Fruit fly (Drosophila melanogaster) whole organism, embryonic: Measurements from ENCODE around the gene CG7627.

Source experiments
- BEAF-32 ChIP-seq: fragments of 200-800 bp; sonication (Bioruptor generic); optimal IDR thresholded peaks from 3 replicates; lab custom pipeline; 2017; ENCODE audit warnings: missing biosample characterization, missing genetic modification characterization, mild to moderate bottlenecking, moderate library complexity, missing genetic modification reagents
- BtbVII ChIP-seq: fragments of 200-800 bp; sonication (Bioruptor generic); optimal IDR thresholded peaks from 3 replicates; lab custom pipeline; 2017; ENCODE audit warnings: missing biosample characterization, mild to moderate bottlenecking, missing genetic modification characterization
- CG10959 ChIP-seq: fragments of 200-800 bp; sonication (Bioruptor generic); IDR thresholded peaks from 2 replicates; pipeline ENCODE4 v1.3.6; 2022; ENCODE audit warnings: missing biosample characterization, missing genetic modification characterization
- CG14050 ChIP-seq: fragments of 200-800 bp; sonication (Bioruptor generic); IDR thresholded peaks from 3 replicates; pipeline ENCODE4 v1.3.6; 2022; ENCODE audit warnings: missing biosample characterization, missing genetic modification characterization
- CG17359 ChIP-seq: fragments of 200-800 bp; sonication (Bioruptor generic); optimal IDR thresholded peaks from 3 replicates; lab custom pipeline; 2018; ENCODE audit warnings: missing biosample characterization, mild to moderate bottlenecking, missing genetic modification characterization, moderate library complexity
- CG17361 ChIP-seq: fragments of 200-800 bp; sonication (Bioruptor generic); IDR thresholded peaks from 3 replicates; pipeline ENCODE4 v1.3.6; 2022; ENCODE audit warnings: missing biosample characterization, missing genetic modification characterization
- CG17802 ChIP-seq: fragments of 200-800 bp; sonication (Bioruptor generic); optimal IDR thresholded peaks from 2 replicates; lab custom pipeline; 2018; ENCODE audit warnings: missing biosample characterization, mild to moderate bottlenecking, missing genetic modification characterization, moderate library complexity
- CG18011 ChIP-seq: fragments of 200-800 bp; sonication (Bioruptor generic); optimal IDR thresholded peaks from 2 replicates; lab custom pipeline; 2017; ENCODE audit warnings: missing biosample characterization, missing genetic modification characterization, mild to moderate bottlenecking, moderate library complexity, missing genotype
- CG18599 ChIP-seq: fragments of 200-800 bp; sonication (Bioruptor generic); optimal IDR thresholded peaks from 3 replicates; lab custom pipeline; 2017; ENCODE audit warnings: missing biosample characterization, missing genetic modification characterization, mild to moderate bottlenecking, moderate library complexity, missing genetic modification reagents
- CG18764 ChIP-seq: fragments of 200-800 bp; sonication (Bioruptor generic); optimal IDR thresholded peaks from 3 replicates; lab custom pipeline; 2016; ENCODE audit warnings: missing biosample characterization, missing genetic modification characterization
- CG30431 ChIP-seq: fragments of 200-800 bp; sonication (Bioruptor generic); optimal IDR thresholded peaks from 2 replicates; lab custom pipeline; 2017; ENCODE audit warnings: missing biosample characterization, missing genetic modification characterization
- CG31224 ChIP-seq: fragments of 200-800 bp; sonication (Bioruptor generic); IDR thresholded peaks from 2 replicates; pipeline ENCODE4 v1.3.6; 2022; ENCODE audit warnings: missing biosample characterization, missing genetic modification characterization
- CG31441 ChIP-seq: fragments of 200-800 bp; sonication (Bioruptor generic); IDR thresholded peaks from 2 replicates; pipeline ENCODE4 v1.3.6; 2022; ENCODE audit warnings: missing biosample characterization, missing genetic modification characterization
- CG3847 ChIP-seq: fragments of 200-800 bp; sonication (Bioruptor generic); IDR thresholded peaks from 2 replicates; pipeline ENCODE4 v1.3.6; 2022; ENCODE audit warnings: missing biosample characterization, missing genetic modification characterization
- CG42726 ChIP-seq: fragments of 200-800 bp; sonication (Bioruptor generic); IDR thresholded peaks from 2 replicates; pipeline ENCODE4 v1.3.6; 2022; ENCODE audit warnings: missing biosample characterization, missing genetic modification characterization; ENCODE audit not compliant: partially characterized antibody
- CG4328 ChIP-seq: fragments of 200-800 bp; sonication (Bioruptor generic); optimal IDR thresholded peaks from 3 replicates; lab custom pipeline; 2017; ENCODE audit warnings: missing biosample characterization, missing genetic modification reagents, missing genetic modification characterization
- CG4617 ChIP-seq: fragments of 200-800 bp; sonication (Bioruptor generic); optimal IDR thresholded peaks from 3 replicates; lab custom pipeline; 2016; ENCODE audit warnings: missing biosample characterization, missing genetic modification characterization, borderline replicate concordance
- CG5245 ChIP-seq: fragments of 200-800 bp; sonication (Bioruptor generic); optimal IDR thresholded peaks from 3 replicates; lab custom pipeline; 2016; ENCODE audit warnings: missing biosample characterization, missing genetic modification characterization
- CG7963 ChIP-seq: fragments of 200-800 bp; sonication (Bioruptor generic); IDR thresholded peaks from 3 replicates; pipeline ENCODE4 v1.3.6; 2022; ENCODE audit warnings: missing biosample characterization, missing genetic modification characterization; ENCODE audit not compliant: partially characterized antibody
- CG8924 ChIP-seq: fragments of 200-800 bp; optimal IDR thresholded peaks from 3 replicates; lab custom pipeline; 2019; ENCODE audit warnings: missing biosample characterization, mild to moderate bottlenecking, missing genetic modification characterization, moderate library complexity
- CG9437 ChIP-seq: fragments of 200-800 bp; sonication (Bioruptor generic); optimal IDR thresholded peaks from 2 replicates; lab custom pipeline; 2018; ENCODE audit warnings: missing biosample characterization, mild to moderate bottlenecking, missing genetic modification characterization
- CG9876 ChIP-seq: fragments of 200-800 bp; sonication (Bioruptor generic); optimal IDR thresholded peaks from 2 replicates; lab custom pipeline; 2016; ENCODE audit warnings: missing biosample characterization, missing genetic modification characterization
- D ChIP-seq, 2 experiments: fragments of 200-800 bp in 1 of 2; fragments of >200 bp in 1 of 2; sonication (Bioruptor generic) in 1 of 2; optimal IDR thresholded peaks; 2 replicates in 1 of 2; 3 replicates in 1 of 2; lab custom pipeline; 2017; ENCODE audit warnings: mild to moderate bottlenecking in 1 of 2, missing biosample characterization in 1 of 2, missing genetic modification characterization in 1 of 2, missing genetic modification reagents in 1 of 2
- Dll ChIP-seq: fragments of 200-800 bp; sonication (Bioruptor generic); IDR thresholded peaks from 4 replicates; pipeline ENCODE4 v1.3.6; 2022; ENCODE audit warnings: missing biosample characterization, missing genetic modification characterization; ENCODE audit not compliant: partially characterized antibody
- Eip74EF ChIP-seq, 2 experiments: fragments of 200-800 bp in 1 of 2; fragments of >200 bp in 1 of 2; sonication (Bioruptor generic) in 1 of 2; optimal IDR thresholded peaks; 2 replicates each; lab custom pipeline; 2017 to 2019; ENCODE audit warnings: missing biosample characterization in 2 of 2, missing genetic modification characterization in 2 of 2, mild to moderate bottlenecking in 1 of 2, moderate library complexity in 1 of 2
- Ets97D ChIP-seq: fragments of 200-800 bp; sonication (Bioruptor generic); optimal IDR thresholded peaks from 3 replicates; lab custom pipeline; 2016; ENCODE audit warnings: missing biosample characterization, missing genetic modification characterization
- H15 ChIP-seq: fragments of 200-800 bp; sonication (Bioruptor generic); IDR thresholded peaks from 3 replicates; pipeline ENCODE4 v1.3.6; 2022; ENCODE audit warnings: missing biosample characterization, missing genetic modification characterization
- HmgZ ChIP-seq: fragments of 200-800 bp; sonication (Bioruptor generic); optimal IDR thresholded peaks from 2 replicates; lab custom pipeline; 2018; ENCODE audit warnings: missing biosample characterization, mild to moderate bottlenecking, missing genetic modification characterization
- Hmr ChIP-seq: fragments of 200-800 bp; sonication (Bioruptor generic); optimal IDR thresholded peaks from 3 replicates; lab custom pipeline; 2017; ENCODE audit warnings: mild to moderate bottlenecking, missing biosample characterization, missing genetic modification reagents, missing genetic modification characterization
- Med ChIP-seq: fragments of 200-800 bp; sonication (Bioruptor generic); peaks from one replicate; lab custom pipeline; 2016; ENCODE audit warnings: missing biosample characterization, missing genetic modification characterization, mild to moderate bottlenecking, inconsistent platforms, moderate library complexity
- NC2α ChIP-seq: fragments of 200-800 bp; sonication (Bioruptor generic); optimal IDR thresholded peaks from 2 replicates; lab custom pipeline; 2016; ENCODE audit warnings: missing biosample characterization, missing genetic modification characterization
- Optix ChIP-seq: fragments of 200-800 bp; sonication (Bioruptor generic); IDR thresholded peaks from 3 replicates; pipeline ENCODE4 v1.3.6; 2022; ENCODE audit warnings: missing biosample characterization, missing genetic modification characterization
- Spps ChIP-seq: fragments of 200-800 bp; sonication (Bioruptor generic); optimal IDR thresholded peaks from 2 replicates; lab custom pipeline; 2018; ENCODE audit warnings: missing biosample characterization, mild to moderate bottlenecking, missing genetic modification characterization
- Xrp1 ChIP-seq: fragments of 200-800 bp; sonication (Bioruptor generic); IDR thresholded peaks from 2 replicates; pipeline ENCODE4 v1.3.6; 2022; ENCODE audit warnings: missing biosample characterization, missing genetic modification characterization
- bcd ChIP-seq: fragments of 200-800 bp; sonication (Bioruptor generic); optimal IDR thresholded peaks from 2 replicates; lab custom pipeline; 2017; ENCODE audit warnings: missing biosample characterization, mild to moderate bottlenecking, missing genetic modification characterization
- btn ChIP-seq: fragments of 200-800 bp; sonication (Bioruptor generic); optimal IDR thresholded peaks from 2 replicates; lab custom pipeline; 2016; ENCODE audit warnings: missing biosample characterization, missing genetic modification characterization
- cad ChIP-seq: fragments of >200 bp; optimal IDR thresholded peaks from 2 replicates; lab custom pipeline; 2017; ENCODE audit warnings: missing biosample characterization, missing genetic modification characterization
- cas ChIP-seq: fragments of 200-800 bp; sonication (Bioruptor generic); IDR thresholded peaks from 2 replicates; pipeline ENCODE4 v1.3.6; 2022; ENCODE audit warnings: missing biosample characterization, missing genetic modification characterization
- crc ChIP-seq: fragments of 200-800 bp; sonication (Bioruptor generic); optimal IDR thresholded peaks from 2 replicates; lab custom pipeline; 2016; ENCODE audit warnings: missing biosample characterization, missing genetic modification characterization
- croc ChIP-seq: fragments of 200-800 bp; sonication (Bioruptor generic); conservative IDR thresholded peaks from 3 replicates; pipeline ENCODE4 v1.3.6; 2022; ENCODE audit warnings: missing biosample characterization, missing genetic modification characterization
- gce ChIP-seq: fragments of 200-800 bp; sonication (Bioruptor generic); IDR thresholded peaks from 3 replicates; pipeline ENCODE4 v1.3.6; 2022; ENCODE audit warnings: missing biosample characterization, missing genetic modification characterization
- gem ChIP-seq: fragments of 200-800 bp; sonication (Bioruptor generic); optimal IDR thresholded peaks from 2 replicates; lab custom pipeline; 2019; ENCODE audit warnings: missing biosample characterization, mild to moderate bottlenecking, missing genetic modification characterization, moderate library complexity
- otp ChIP-seq: fragments of 200-800 bp; sonication (Bioruptor generic); IDR thresholded peaks from 3 replicates; pipeline ENCODE4, ENCODE4 v1.3.6; 2022; ENCODE audit warnings: missing biosample characterization, missing genetic modification characterization
- schlank ChIP-seq: fragments of 200-800 bp; sonication (Bioruptor generic); optimal IDR thresholded peaks from 2 replicates; lab custom pipeline; 2018; ENCODE audit warnings: missing biosample characterization, mild to moderate bottlenecking, missing genetic modification characterization
- sens ChIP-seq: fragments of 200-800 bp; sonication (Bioruptor generic); peaks from one replicate; lab custom pipeline; 2016; ENCODE audit warnings: missing biosample characterization, missing genetic modification characterization
- ttk ChIP-seq: fragments of 200-800 bp; sonication (Bioruptor generic); IDR thresholded peaks from 2 replicates; pipeline ENCODE4 v2.1.2; 2022; ENCODE audit warnings: missing biosample characterization, missing genetic modification characterization
- vvl ChIP-seq: fragments of 200-800 bp; sonication (Bioruptor generic); IDR thresholded peaks from 2 replicates; pipeline ENCODE4 v1.3.6; 2022; ENCODE audit warnings: missing biosample characterization, missing genetic modification characterization
- yki ChIP-seq: fragments of >200 bp; optimal IDR thresholded peaks from 3 replicates; lab custom pipeline; 2018

Gene CG7627

DNA sequence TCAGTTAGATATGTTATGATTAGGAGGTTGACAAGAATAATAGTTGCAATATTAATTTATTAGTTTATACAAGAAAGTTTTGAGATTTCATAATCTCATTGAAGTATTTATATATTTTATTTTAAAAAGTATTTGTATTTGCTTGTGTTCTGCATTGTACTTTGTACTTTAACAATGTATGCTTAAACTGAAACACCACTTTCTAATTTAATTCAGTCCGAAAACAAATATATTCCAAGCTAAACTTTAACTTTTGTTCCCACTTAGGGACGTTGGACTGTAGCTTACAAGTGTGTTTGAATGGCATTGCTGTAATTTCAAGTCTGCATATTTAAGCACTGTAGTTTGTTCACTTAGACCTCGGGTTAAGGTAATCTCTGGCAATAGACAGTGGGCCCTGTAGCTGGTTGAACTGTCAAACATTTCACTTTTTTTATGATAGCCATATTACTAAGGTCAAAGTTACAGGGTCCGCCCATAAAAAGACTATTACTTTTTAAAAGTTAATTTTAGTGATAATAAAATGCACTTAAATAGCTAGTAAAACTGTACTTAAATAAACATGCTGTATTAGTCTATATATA lies 9.2 kb upstream of the CG7627 start (continued):
- TF ChIP-seq CG18764 (GFP tag; lab: Kevin White, UChicago) (no peak), D (optimal IDR thresholded peaks at IDR 0.05; lab: Kevin White, UChicago) (no peak), D (GFP tag; optimal IDR thresholded peaks at IDR 0.05; lab: Kevin White, UChicago) (no peak), CG30431 (GFP tag; lab: Kevin White, UChicago) (no peak), Hmr (GFP tag; lab: Kevin White, UChicago) (no peak), cad (GFP tag; lab: Kevin White, UChicago) (no peak), gce (no peak), CG5245 (GFP tag; lab: Kevin White, UChicago) (no peak), BtbVII (GFP tag; lab: Kevin White, UChicago) (peak; percentile 24), NC2α (no peak), cas (GFP tag; lab: Robert Waterston, UW) (no peak), gem (tag; lab: Kevin White, UChicago) (peak; percentile 42), CG9437 (peak; percentile 27), CG42726 (GFP tag; lab: Robert Waterston, UW) (no peak), vvl (GFP tag; lab: Robert Waterston, UW) (no peak), CG17361 (GFP tag; lab: Robert Waterston, UW) (peak; percentile 56; the same call in 1 of the 3 replicates), ttk (GFP tag; lab: Robert Waterston, UW) (no peak), yki (lab: Kevin White, UChicago) (no peak), CG31224 (GFP tag; lab: Robert Waterston, UW) (no peak), CG9876 (GFP tag; lab: Kevin White, UChicago) (no peak), Eip74EF (GFP tag; optimal IDR thresholded peaks at IDR 0.05; lab: Kevin White, UChicago) (no peak), Spps (tag; lab: Kevin White, UChicago) (no peak), crc (GFP tag; lab: Kevin White, UChicago) (no peak), CG10959 (GFP tag; lab: Robert Waterston, UW) (no peak), CG4617 (GFP tag; lab: Kevin White, UChicago) (no peak), CG17359 (tag; lab: Kevin White, UChicago) (peak; percentile 14), HmgZ (tag; lab: Kevin White, UChicago) (no peak), Med (GFP tag; lab: Kevin White, UChicago) (peak; percentile 61), bcd (GFP tag; lab: Kevin White, UChicago) (no peak), CG18011 (GFP tag; lab: Kevin White, UChicago) (no peak), CG4328 (GFP tag; lab: Kevin White, UChicago) (no peak), CG3847 (GFP tag; lab: Robert Waterston, UW) (no peak), btn (GFP tag; lab: Kevin White, UChicago) (no peak), CG18599 (GFP tag; lab: Kevin White, UChicago) (peak; percentile 6), Xrp1 (GFP tag; lab: Robert Waterston, UW) (no peak)

dm6 chr2L:8370364-8371326 lies 8.4 kb upstream of the CG7627 start, which contains the start of gene CG17292:
TSS of gene CG17292 (plus strand) at chr2L:8370454.
- TF ChIP-seq CG31441 (GFP tag; lab: Robert Waterston, UW) = 0 out of 2 replicates have a peak, but pooled peaks have one; percentile 11
- TF ChIP-seq sens (GFP tag; lab: Kevin White, UChicago) = peak; percentile 32
- peak; percentile 62; the same call in 2 of the 3 replicates for TF ChIP-seq Optix (GFP tag; lab: Robert Waterston, UW)
- peak; percentile 92 for TF ChIP-seq vvl (GFP tag; lab: Robert Waterston, UW)
- peak; percentile 52 for TF ChIP-seq schlank (tag; lab: Kevin White, UChicago)
- peak; percentile 35; the same call in 1 of the 3 replicates for TF ChIP-seq H15 (GFP tag; lab: Robert Waterston, UW)
- peak; percentile 43 for TF ChIP-seq CG8924
- no peak for TF ChIP-seq CG14050 (GFP tag; lab: Robert Waterston, UW)
- peak; percentile 59; the same call in 1 of the 3 replicates for TF ChIP-seq otp
- no peak for TF ChIP-seq CG17802 (tag; lab: Kevin White, UChicago)
- TF ChIP-seq CG7963 = peak; percentile 90
- TF ChIP-seq Dll = peak; percentile 88
- TF ChIP-seq BEAF-32 (GFP tag; lab: Kevin White, UChicago) = peak; percentile 82
- peak; percentile 36 for TF ChIP-seq Ets97D (GFP tag; lab: Kevin White, UChicago)
- no peak for TF ChIP-seq croc (GFP tag; lab: Robert Waterston, UW)
